Fruit fly (Drosophila melanogaster) whole organism, prepupa: Measurements from ENCODE around the gene CG14070.

ENCODE experiments used
- CG4318 ChIP-seq: fragments of 200-800 bp; sonication (Bioruptor generic); optimal IDR thresholded peaks from 3 replicates; lab custom pipeline; 2017; ENCODE audit warnings: missing biosample characterization, mild to moderate bottlenecking, missing genetic modification characterization
- CG6276 ChIP-seq: fragments of 200-800 bp; sonication (Bioruptor generic); optimal IDR thresholded peaks from 2 replicates; lab custom pipeline; 2017; ENCODE audit warnings: missing biosample characterization, mild to moderate bottlenecking, missing genetic modification characterization
- Ets21C ChIP-seq: fragments of 200-800 bp; sonication (Bioruptor generic); optimal IDR thresholded peaks from 3 replicates; lab custom pipeline; 2016; ENCODE audit warnings: missing biosample characterization, missing genetic modification characterization
- Gug ChIP-seq: fragments of 200-800 bp; sonication (Bioruptor generic); IDR thresholded peaks from 2 replicates; pipeline ENCODE4 v1.3.6; 2022; ENCODE audit warnings: missing biosample characterization, missing genetic modification characterization
- Hr38 ChIP-seq: sonication (Bioruptor generic); optimal IDR thresholded peaks from 2 replicates; lab custom pipeline; 2016; ENCODE audit warnings: missing biosample characterization, missing genetic modification characterization
- Hr39 ChIP-seq: fragments of 200-800 bp; sonication (Bioruptor generic); optimal IDR thresholded peaks from 2 replicates; lab custom pipeline; 2016; ENCODE audit warnings: missing biosample characterization, missing genetic modification characterization
- OdsH ChIP-seq: fragments of 200-800 bp; sonication (Bioruptor generic); optimal IDR thresholded peaks from 3 replicates; lab custom pipeline; 2016; ENCODE audit warnings: missing biosample characterization, missing genetic modification characterization
- Sox102F ChIP-seq: fragments of 200-800 bp; sonication (Bioruptor generic); optimal IDR thresholded peaks from 2 replicates; lab custom pipeline; 2016; ENCODE audit warnings: missing biosample characterization, mild to moderate bottlenecking, missing genetic modification characterization
- achi ChIP-seq: fragments of 200-800 bp; sonication (Bioruptor generic); optimal IDR thresholded peaks from 3 replicates; lab custom pipeline; 2016; ENCODE audit warnings: missing biosample characterization, missing genetic modification characterization
- spab ChIP-seq: fragments of 200-800 bp; sonication (Bioruptor generic); optimal IDR thresholded peaks from 2 replicates; lab custom pipeline; 2017; ENCODE audit warnings: missing biosample characterization, mild to moderate bottlenecking, missing genetic modification characterization, missing genetic modification reagents
- ss ChIP-seq, 2 experiments: fragments of 200-800 bp; sonication (Bioruptor generic); optimal IDR thresholded peaks; 2 replicates in 1 of 2; 3 replicates in 1 of 2; lab custom pipeline; 2017 to 2018; ENCODE audit warnings: mild to moderate bottlenecking in 2 of 2, missing biosample characterization in 2 of 2, missing genetic modification characterization in 2 of 2, moderate library complexity in 1 of 2

DNA sequence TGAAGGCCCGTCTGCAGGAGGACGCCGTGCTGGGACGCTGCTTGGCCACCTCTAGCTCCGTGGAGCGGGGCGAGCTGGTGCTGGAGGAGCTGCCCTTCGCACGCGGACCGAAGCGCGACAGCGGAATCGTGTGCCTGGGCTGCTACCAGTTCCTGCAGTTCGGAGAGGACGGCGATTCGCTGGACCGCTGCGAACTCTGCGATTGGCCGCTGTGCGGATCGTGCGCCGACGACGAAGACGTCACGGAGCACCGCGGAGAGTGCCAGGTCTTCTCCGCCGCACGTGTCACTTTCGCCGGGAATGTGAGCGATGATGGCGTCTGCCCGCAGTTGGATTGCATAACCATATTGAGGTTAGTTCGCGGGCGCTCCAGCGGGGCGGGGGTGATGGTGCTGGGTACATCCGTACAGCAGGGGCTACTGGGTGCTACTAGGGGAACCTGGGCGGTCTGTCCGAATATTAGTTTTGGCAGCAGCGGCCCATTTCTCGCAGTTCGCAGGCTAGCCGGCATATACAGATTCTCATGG lies 50.2 kb downstream of the CG14070 start:
- TF ChIP-seq Gug (no peak), CG4318 (no peak), OdsH (GFP tag; lab: Kevin White, UChicago) (no peak), spab (GFP tag; lab: Kevin White, UChicago) (no peak), Hr38 (GFP tag; lab: Kevin White, UChicago) (no peak), Hr39 (no peak), Sox102F (GFP tag; lab: Kevin White, UChicago) (no peak), achi (GFP tag; lab: Kevin White, UChicago) (no peak), ss (GFP tag; optimal IDR thresholded peaks at IDR 0.05; lab: Kevin White, UChicago) (no peak), Ets21C (GFP tag; lab: Kevin White, UChicago) (no peak), CG6276 (GFP tag; lab: Kevin White, UChicago) (no peak)
